Fruit fly (Drosophila melanogaster) ovary, adult (tissue): ENCODE data around the gene EMC5.
A peak's percentile ranks its signal among the peaks of the same experiment; 100 is the strongest.

Experiments used
- CG17801 ChIP-seq: fragments of 200-800 bp; optimal IDR thresholded peaks from 2 replicates; lab custom pipeline; 2019; ENCODE audit warnings: missing biosample characterization, mild to moderate bottlenecking, missing genetic modification characterization, moderate library complexity; ENCODE audit not compliant: partially characterized antibody

The EMC5 gene

dm6 chr2L:18957142-18957674 lies 30.3 kb upstream of the EMC5 start, which contains the start of gene Bhmt:
TSS of gene Bhmt (minus strand) at chr2L:18957311.
- peak; percentile 93 for TF ChIP-seq CG17801 (GFP tag; lab: Kevin White, UChicago)

- TF ChIP-seq CG17801 (GFP tag; lab: Kevin White, UChicago), result no peak
Measured at dm6 chr2L:18965367-18966213, 21.9 kb upstream of the EMC5 start.

- TF ChIP-seq CG17801 (GFP tag; lab: Kevin White, UChicago), result peak; percentile 79
Measured at dm6 chr2L:18966214-18966556, 21.3 kb upstream of the EMC5 start.

dm6 chr2L:18966844-18967243 lies 20.7 kb upstream of the EMC5 start:
- TF ChIP-seq CG17801 (GFP tag; lab: Kevin White, UChicago), result peak; percentile 91

dm6 chr2L:18967897-18968296 lies 19.6 kb upstream of the EMC5 start:
- TF ChIP-seq CG17801 (GFP tag; lab: Kevin White, UChicago), result no peak

dm6 chr2L:18968370-18969105 lies 19.0 kb upstream of the EMC5 start, which contains the start of the genes Nak and Tango6:
TSS of gene Nak (minus strand) at chr2L:18968744.
TSS of gene Tango6 (plus strand) at chr2L:18969028.
- peak; percentile 46 for TF ChIP-seq CG17801 (GFP tag; lab: Kevin White, UChicago)

- TF ChIP-seq CG17801 (GFP tag; lab: Kevin White, UChicago), result peak; percentile 27
Measured at dm6 chr2L:18974063-18974779, 13.3 kb upstream of the EMC5 start, which contains the start of the genes L2HGDH and CG10431. TSS of gene L2HGDH (minus strand) at chr2L:18974448. TSS of gene CG10431 (plus strand) at chr2L:18974710.

- TF ChIP-seq CG17801 (GFP tag; lab: Kevin White, UChicago), result no peak
Measured at dm6 chr2L:18976749-18977148, 10.8 kb upstream of the EMC5 start.

dm6 chr2L:18978923-18979322 lies 8.6 kb upstream of the EMC5 start:
- no peak for TF ChIP-seq CG17801 (GFP tag; lab: Kevin White, UChicago)

dm6 chr2L:18979407-18979806 lies 8.1 kb upstream of the EMC5 start:
- TF ChIP-seq CG17801 (GFP tag; lab: Kevin White, UChicago), result no peak

dm6 chr2L:18980982-18981381 lies 6.5 kb upstream of the EMC5 start:
- TF ChIP-seq CG17801 (GFP tag; lab: Kevin White, UChicago), result no peak

- no peak for TF ChIP-seq CG17801 (GFP tag; lab: Kevin White, UChicago)
Measured at dm6 chr2L:18981484-18981883, 6.0 kb upstream of the EMC5 start.

dm6 chr2L:18981947-18982579 lies 5.4 kb upstream of the EMC5 start:
- peak; percentile 19 for TF ChIP-seq CG17801 (GFP tag; lab: Kevin White, UChicago)
